Worm (Caenorhabditis elegans) whole organism, midembryonic: ENCODE measurements around the gene ptr-14.

ENCODE experiments used
- T22C8.4 ChIP-seq: fragments of 200-800 bp; sonication (Bioruptor generic); IDR thresholded peaks from 2 replicates; pipeline ENCODE4 v1.3.6; 2022; ENCODE audit warnings: missing genetic modification characterization, missing compliant biosample characterization
- cog-1 ChIP-seq: sonication (generic microtip); optimal IDR thresholded peaks from 2 replicates; lab custom pipeline; 2016; ENCODE audit warnings: missing genetic modification characterization, missing compliant biosample characterization
- flt-1 ChIP-seq: fragments of 200-800 bp; sonication (Bioruptor generic); IDR thresholded peaks from 2 replicates; pipeline ENCODE4 v1.3.6; 2022; ENCODE audit warnings: missing genetic modification characterization, missing compliant biosample characterization
- klf-2 ChIP-seq: fragments of 200-800 bp; sonication (Bioruptor generic); conservative IDR thresholded peaks from 2 replicates; pipeline ENCODE4 v1.3.6; 2022; ENCODE audit warnings: missing genetic modification reagents, missing genetic modification characterization, missing compliant biosample characterization
- med-1 ChIP-seq: sonication (generic microtip); optimal IDR thresholded peaks from 2 replicates; lab custom pipeline; 2017; ENCODE audit warnings: missing genetic modification characterization, mild to moderate bottlenecking, missing compliant biosample characterization, antibody characterized with exemption, missing genetic modification reagents; ENCODE audit not compliant: insufficient read depth
- ref-1 ChIP-seq: fragments of 200-800 bp; sonication (Bioruptor generic); conservative IDR thresholded peaks from 2 replicates; pipeline ENCODE4 v1.3.6; 2022; ENCODE audit warnings: missing genetic modification reagents, missing genetic modification characterization, missing compliant biosample characterization
- tab-1 ChIP-seq: fragments of 200-800 bp; sonication (Bioruptor generic); IDR thresholded peaks from 2 replicates; pipeline ENCODE4 v1.3.6; 2022; ENCODE audit warnings: missing genetic modification characterization, missing compliant biosample characterization
- ztf-23 ChIP-seq: fragments of 200-800 bp; sonication (Bioruptor generic); IDR thresholded peaks from 2 replicates; pipeline ENCODE4 v1.3.6; 2022; ENCODE audit warnings: missing genetic modification reagents, missing genetic modification characterization, missing compliant biosample characterization
- ztf-29 ChIP-seq: fragments of 200-800 bp; sonication (Bioruptor generic); IDR thresholded peaks from 2 replicates; pipeline ENCODE4 v1.3.6; 2022; ENCODE audit warnings: missing genetic modification reagents, missing genetic modification characterization, missing compliant biosample characterization

ptr-14 gene

DNA sequence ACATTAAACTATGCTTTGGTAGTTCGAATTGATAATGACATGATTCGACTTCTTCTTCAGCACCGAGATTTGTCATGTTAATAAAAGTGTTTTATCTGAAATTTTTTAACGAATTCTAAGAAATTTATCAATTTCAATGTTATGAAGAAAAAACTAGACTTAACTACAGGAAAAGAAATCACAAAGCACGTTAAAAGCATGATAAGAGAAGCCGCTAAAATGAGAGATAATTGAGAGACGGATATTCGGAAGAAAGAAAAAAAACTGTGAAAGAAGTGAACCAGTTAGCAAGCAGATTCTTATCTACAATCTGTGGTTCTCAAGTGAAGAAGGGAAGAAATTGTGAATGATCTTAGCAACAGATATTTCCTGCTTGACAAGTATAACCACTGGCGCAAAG is 26.2 kb upstream of the ptr-14 start, which contains the start of gene C43F9.4:
C43F9.4 (minus strand) TSS at position 101 of the 400 bp plus-strand sequence.
- no peak for TF ChIP-seq ztf-29 (GFP tag; lab: Robert Waterston, UW)
- TF ChIP-seq klf-2 (GFP tag; lab: Robert Waterston, UW): no peak
- no peak for TF ChIP-seq tab-1 (GFP tag; lab: Robert Waterston, UW)
- no peak for TF ChIP-seq T22C8.4 (GFP tag; lab: Robert Waterston, UW)
- TF ChIP-seq ref-1 (GFP tag; lab: Robert Waterston, UW): no peak
- TF ChIP-seq flt-1 (GFP tag; lab: Robert Waterston, UW): no peak
- TF ChIP-seq med-1 (GFP tag; lab: Kevin White, UChicago): no peak
- TF ChIP-seq ztf-23: no peak
- TF ChIP-seq cog-1 (tag; lab: Kevin White, UChicago): no peak

DNA sequence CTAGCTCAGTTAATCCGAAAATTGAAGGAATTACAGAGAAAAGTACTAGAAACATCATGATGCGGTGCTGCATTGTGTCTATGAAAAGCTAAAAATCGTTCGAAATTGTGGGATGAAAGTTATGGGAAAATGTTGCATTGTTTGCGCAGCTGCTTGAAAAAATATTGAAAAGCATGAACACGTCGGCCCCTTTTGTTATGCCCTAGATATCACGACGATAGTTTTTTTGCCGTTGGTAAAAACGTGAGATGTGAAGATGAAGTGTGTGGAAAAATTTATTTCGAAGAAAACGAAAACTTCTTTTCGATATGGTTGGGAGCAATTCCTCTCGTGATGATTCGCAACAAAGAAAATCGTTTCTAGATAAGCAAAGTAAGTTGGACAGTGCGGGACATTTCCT is 24.6 kb upstream of the ptr-14 start, which contains the start of the genes C43F9.5 and nkb-2:
C43F9.5 (minus strand) TSS at position 101 of the 400 bp plus-strand sequence.
nkb-2 (plus strand) TSS at position 277 of the 400 bp plus-strand sequence.
- TF ChIP-seq tab-1 (GFP tag; lab: Robert Waterston, UW): no peak
- no peak for TF ChIP-seq ztf-29 (GFP tag; lab: Robert Waterston, UW)

DNA sequence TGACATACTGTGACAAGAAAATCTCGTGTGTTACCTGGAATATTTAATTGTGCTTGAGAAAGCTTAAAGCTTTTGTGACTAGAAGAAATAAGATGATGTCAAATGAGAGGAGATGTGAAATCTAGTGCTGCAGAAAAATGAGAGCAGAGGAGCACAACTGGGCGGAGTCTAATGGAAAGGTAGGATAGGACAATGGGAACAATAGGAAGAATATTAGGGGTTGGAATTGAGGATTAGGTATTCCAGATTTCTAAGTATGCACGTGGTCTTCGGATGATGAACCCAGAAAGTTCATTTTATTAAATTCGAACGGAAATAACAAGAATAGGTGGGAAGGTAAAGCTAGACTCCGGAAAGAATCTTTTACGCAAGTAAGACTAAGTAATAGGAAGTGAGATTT is 21.7 kb upstream of the ptr-14 start, which contains the start of gene C43F9.7:
C43F9.7 (minus strand) TSS at position 101 of the 400 bp plus-strand sequence.
- TF ChIP-seq tab-1 (GFP tag; lab: Robert Waterston, UW) (no peak), ztf-29 (GFP tag; lab: Robert Waterston, UW) (no peak), med-1 (GFP tag; lab: Kevin White, UChicago) (no peak), klf-2 (GFP tag; lab: Robert Waterston, UW) (no peak), T22C8.4 (GFP tag; lab: Robert Waterston, UW) (no peak)

DNA sequence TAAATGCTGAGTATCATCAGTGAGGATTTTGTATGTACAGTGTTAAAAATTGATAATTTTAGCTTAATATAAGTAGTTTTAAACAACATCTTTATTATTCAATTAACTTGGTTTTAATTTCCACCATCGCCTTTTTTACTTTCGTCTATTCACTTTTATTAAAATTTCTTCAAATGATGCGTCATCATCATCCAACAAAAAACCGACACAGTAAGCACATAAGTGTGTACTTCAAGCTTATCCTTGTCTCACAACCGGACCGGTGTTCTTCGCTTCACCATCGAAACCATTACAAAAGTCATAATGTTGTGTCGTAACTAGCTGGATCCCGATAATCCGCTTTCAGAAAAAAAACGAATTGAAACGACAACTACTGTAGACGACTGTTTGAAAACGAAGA is 18.7 kb upstream of the ptr-14 start, which contains the start of gene C43F9.11:
C43F9.11 (plus strand) TSS at position 301 of the 400 bp plus-strand sequence.
- no peak for TF ChIP-seq med-1 (GFP tag; lab: Kevin White, UChicago)
- no peak for TF ChIP-seq cog-1 (tag; lab: Kevin White, UChicago)

DNA sequence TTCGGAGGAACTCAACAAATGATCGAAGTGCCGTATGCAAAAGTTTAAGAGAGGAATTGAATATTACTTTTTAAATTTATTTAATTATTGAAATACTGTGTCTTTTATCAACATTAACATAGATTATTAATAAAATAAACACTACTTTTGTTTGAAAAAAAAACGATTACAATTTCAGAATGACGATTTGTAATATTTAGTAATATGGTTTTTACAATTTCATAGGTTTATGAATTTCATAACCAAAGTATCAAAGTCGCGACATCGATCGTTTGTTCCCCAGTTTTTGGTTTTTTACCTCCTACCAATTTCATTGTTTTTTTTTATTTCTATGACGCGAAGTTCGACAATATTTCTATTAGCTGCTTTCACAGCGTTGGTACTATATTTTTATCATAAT is 15.2 kb upstream of the ptr-14 start, which contains the start of gene R09H10.1:
R09H10.1 (plus strand) TSS at position 301 of the 400 bp plus-strand sequence.
- TF ChIP-seq ref-1 (GFP tag; lab: Robert Waterston, UW) (no peak), klf-2 (GFP tag; lab: Robert Waterston, UW) (no peak), med-1 (GFP tag; lab: Kevin White, UChicago) (no peak), tab-1 (GFP tag; lab: Robert Waterston, UW) (no peak), ztf-23 (no peak), ztf-29 (GFP tag; lab: Robert Waterston, UW) (no peak), flt-1 (GFP tag; lab: Robert Waterston, UW) (no peak), T22C8.4 (GFP tag; lab: Robert Waterston, UW) (no peak), cog-1 (tag; lab: Kevin White, UChicago) (no peak)

DNA sequence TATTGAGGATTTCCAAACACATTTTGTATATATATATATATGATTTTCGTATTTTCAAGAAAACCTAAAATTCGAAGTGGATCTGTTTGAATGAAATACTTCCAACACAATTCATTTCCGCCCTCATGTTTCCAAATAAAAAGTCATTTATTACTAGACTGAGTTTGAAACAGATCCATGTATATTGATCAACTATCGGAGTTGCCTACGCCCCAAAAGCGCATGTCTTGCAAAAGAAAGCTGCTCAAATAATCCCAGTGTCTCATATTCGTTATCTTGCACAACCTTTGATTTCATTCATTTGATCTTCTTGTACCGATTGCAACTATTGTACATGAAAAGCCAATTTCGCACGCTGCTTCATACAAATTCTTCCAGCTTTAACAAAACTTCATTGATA is 12.6 kb upstream of the ptr-14 start, which contains the start of gene R09H10.2:
R09H10.2 (plus strand) TSS at position 301 of the 400 bp plus-strand sequence.
- TF ChIP-seq ztf-23 (no peak), klf-2 (GFP tag; lab: Robert Waterston, UW) (no peak), tab-1 (GFP tag; lab: Robert Waterston, UW) (no peak), cog-1 (tag; lab: Kevin White, UChicago) (no peak), ztf-29 (GFP tag; lab: Robert Waterston, UW) (no peak), flt-1 (GFP tag; lab: Robert Waterston, UW) (no peak), med-1 (GFP tag; lab: Kevin White, UChicago) (no peak)

DNA sequence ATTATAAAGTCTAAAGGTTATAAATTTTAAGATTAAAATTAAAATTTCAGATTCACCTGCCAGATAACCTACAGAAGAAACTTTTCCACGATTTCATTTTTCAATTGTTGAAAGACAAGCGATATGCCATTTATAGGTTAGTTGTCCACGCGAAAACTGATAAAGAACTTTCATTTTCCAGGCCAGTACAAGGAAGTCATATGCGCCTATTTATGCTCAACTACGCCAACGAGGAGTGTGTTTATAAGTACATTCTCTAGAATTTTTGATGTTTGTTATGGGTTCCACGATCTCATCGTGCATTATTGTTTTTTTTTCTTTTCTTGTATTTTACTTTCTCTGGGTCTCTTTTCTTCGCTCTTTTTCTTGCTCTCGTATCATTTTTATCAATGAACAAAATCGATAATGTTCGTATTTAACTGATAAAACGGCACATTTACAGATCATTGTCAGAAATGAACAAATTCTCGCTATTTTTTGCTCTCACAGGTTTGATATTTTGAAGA is 8.6 kb upstream of the ptr-14 start, which contains the start of gene R09H10.3:
R09H10.3 (plus strand) TSS at position 456 of the 506 bp plus-strand sequence.
- TF ChIP-seq ref-1 (GFP tag; lab: Robert Waterston, UW): no peak
- TF ChIP-seq ztf-29 (GFP tag; lab: Robert Waterston, UW): no peak
- TF ChIP-seq flt-1 (GFP tag; lab: Robert Waterston, UW): no peak
- TF ChIP-seq ztf-23: no peak
- no peak for TF ChIP-seq cog-1 (tag; lab: Kevin White, UChicago)
- TF ChIP-seq med-1 (GFP tag; lab: Kevin White, UChicago): no peak
- no peak for TF ChIP-seq T22C8.4 (GFP tag; lab: Robert Waterston, UW)
- no peak for TF ChIP-seq klf-2 (GFP tag; lab: Robert Waterston, UW)
- no peak for TF ChIP-seq tab-1 (GFP tag; lab: Robert Waterston, UW)

DNA sequence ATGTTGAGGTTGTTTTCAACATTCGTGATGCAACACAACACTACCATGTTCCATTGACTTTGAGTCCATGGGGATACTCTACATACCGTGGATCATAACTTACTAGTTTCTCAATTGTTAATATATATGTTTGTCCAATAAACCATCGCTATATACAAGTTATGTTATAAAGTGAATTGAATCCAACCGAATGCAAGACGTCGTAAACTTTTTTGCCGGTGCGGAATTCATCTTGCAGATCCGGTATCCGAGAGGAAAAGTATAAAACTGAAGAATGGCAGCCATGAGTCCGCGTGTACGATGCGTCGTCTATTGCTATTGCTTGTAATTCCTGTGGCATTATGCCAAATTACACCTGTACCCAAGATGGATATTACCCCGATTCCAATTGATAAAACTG is 7.0 kb upstream of the ptr-14 start, which contains the start of gene R09H10.6:
R09H10.6 (plus strand) TSS at position 301 of the 400 bp plus-strand sequence.
- TF ChIP-seq flt-1 (GFP tag; lab: Robert Waterston, UW) (no peak), tab-1 (GFP tag; lab: Robert Waterston, UW) (no peak), T22C8.4 (GFP tag; lab: Robert Waterston, UW) (no peak), ref-1 (GFP tag; lab: Robert Waterston, UW) (no peak), klf-2 (GFP tag; lab: Robert Waterston, UW) (no peak), ztf-23 (no peak), cog-1 (tag; lab: Kevin White, UChicago) (no peak), ztf-29 (GFP tag; lab: Robert Waterston, UW) (no peak), med-1 (GFP tag; lab: Kevin White, UChicago) (no peak)

DNA sequence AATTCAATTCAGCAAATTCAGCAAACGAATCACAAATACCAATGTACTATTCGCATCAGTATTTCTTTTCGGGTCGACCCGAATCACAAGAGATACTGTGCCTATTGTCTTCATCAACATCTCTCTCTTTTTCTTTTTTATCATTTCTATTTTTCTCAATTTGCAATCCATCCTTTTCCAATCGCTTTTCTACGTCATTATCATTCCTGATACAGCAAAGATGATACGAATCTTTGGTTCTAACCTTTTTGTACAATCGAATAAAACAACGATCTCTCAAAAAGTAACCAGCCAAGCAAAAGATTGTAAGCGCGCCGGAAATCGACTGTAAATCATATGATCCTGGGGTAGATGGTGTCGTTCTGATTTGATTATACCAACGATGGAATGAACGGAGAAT is 5.3 kb upstream of the ptr-14 start:
- TF ChIP-seq tab-1 (GFP tag; lab: Robert Waterston, UW): no peak
- no peak for TF ChIP-seq cog-1 (tag; lab: Kevin White, UChicago)
- TF ChIP-seq flt-1 (GFP tag; lab: Robert Waterston, UW): no peak
- no peak for TF ChIP-seq T22C8.4 (GFP tag; lab: Robert Waterston, UW)
- no peak for TF ChIP-seq ztf-23
- no peak for TF ChIP-seq klf-2 (GFP tag; lab: Robert Waterston, UW)
- TF ChIP-seq med-1 (GFP tag; lab: Kevin White, UChicago): no peak
- no peak for TF ChIP-seq ztf-29 (GFP tag; lab: Robert Waterston, UW)
- no peak for TF ChIP-seq ref-1 (GFP tag; lab: Robert Waterston, UW)
